Worm (Caenorhabditis elegans): ENCODE data around the gene C42D4.19.

The C42D4.19 gene

ce11 chrIV:7195734-7196133 is 20.3 kb downstream of the C42D4.19 start, which contains the start of gene best-16 (continued):
- TF ChIP-seq B0035.1 (tag; optimal IDR thresholded peaks at IDR 0.05) (no peak), ceh-40 (GFP tag; IDR thresholded peaks at IDR 0.05) (no peak)

ce11 chrIV:7196853-7197252 is 21.4 kb downstream of the C42D4.19 start, which contains the start of gene unc-8:
Gene unc-8 (plus strand): TSS chrIV:7197153.
- no peak for TF ChIP-seq F57C9.4 (tag; optimal IDR thresholded peaks at IDR 0.05)
- TF ChIP-seq mxl-1 (tag; optimal IDR thresholded peaks at IDR 0.05): no peak
- no peak for TF ChIP-seq ztf-25 (GFP tag; IDR thresholded peaks at IDR 0.05)
- TF ChIP-seq egrh-3 (GFP tag; IDR thresholded peaks at IDR 0.05): no peak
- no peak for TF ChIP-seq chd-7 (tag; optimal IDR thresholded peaks at IDR 0.05)
- TF ChIP-seq gei-17 (GFP tag; optimal IDR thresholded peaks at IDR 0.05): no peak
- no peak for TF ChIP-seq pha-4 (tag; optimal IDR thresholded peaks at IDR 0.05)
- no peak for TF ChIP-seq cebp-1 (GFP tag; IDR thresholded peaks at IDR 0.05)
- TF ChIP-seq cebp-1 (tag; optimal IDR thresholded peaks at IDR 0.05): no peak
- no peak for TF ChIP-seq ztf-3 (GFP tag; optimal IDR thresholded peaks at IDR 0.05)
- no peak for TF ChIP-seq nhr-120 (GFP tag; IDR thresholded peaks at IDR 0.05)
- no peak for TF ChIP-seq xnd-1 (tag; optimal IDR thresholded peaks at IDR 0.05)
- TF ChIP-seq nhr-27 (tag; optimal IDR thresholded peaks at IDR 0.05): no peak
- no peak for TF ChIP-seq athp-1 (tag; optimal IDR thresholded peaks at IDR 0.05)
- TF ChIP-seq F10E7.11 (tag; optimal IDR thresholded peaks at IDR 0.05): no peak
- no peak for TF ChIP-seq snpc-1.3 (tag; optimal IDR thresholded peaks at IDR 0.05; ENCODE audit: insufficient read depth)
- no peak for TF ChIP-seq dpff-1 (tag; optimal IDR thresholded peaks at IDR 0.05)

ce11 chrIV:7203696-7204095 is 28.2 kb downstream of the C42D4.19 start, which contains the start of gene R13A1.3:
Gene R13A1.3 (plus strand): TSS chrIV:7203996.
- TF ChIP-seq ceh-79 (tag; optimal IDR thresholded peaks at IDR 0.05) (no peak), ztf-25 (GFP tag; IDR thresholded peaks at IDR 0.05) (no peak), nhr-80 (tag; optimal IDR thresholded peaks at IDR 0.05) (no peak), F22D6.2 (tag; optimal IDR thresholded peaks at IDR 0.05) (no peak), nfya-2 (GFP tag; IDR thresholded peaks at IDR 0.05) (no peak), egl-18 (GFP tag; IDR thresholded peaks at IDR 0.05) (no peak), repo-1 (tag; optimal IDR thresholded peaks at IDR 0.05) (no peak), xnd-1 (tag; optimal IDR thresholded peaks at IDR 0.05) (no peak), mcd-1 (GFP tag; IDR thresholded peaks at IDR 0.05) (no peak), sdz-38 (tag; optimal IDR thresholded peaks at IDR 0.05) (no peak), dox-1 (GFP tag; IDR thresholded peaks at IDR 0.05) (no peak), ets-4 (GFP tag; optimal IDR thresholded peaks at IDR 0.05) (no peak), C17E4.6 (GFP tag; IDR thresholded peaks at IDR 0.05) (no peak), pbrm-1 (GFP tag; IDR thresholded peaks at IDR 0.05) (no peak), B0019.2 (GFP tag; conservative IDR thresholded peaks at IDR 0.05) (no peak), madf-6 (GFP tag; IDR thresholded peaks at IDR 0.05) (no peak)

- no peak for TF ChIP-seq tlf-1 (GFP tag; optimal IDR thresholded peaks at IDR 0.05)
- no peak for TF ChIP-seq F33H1.4 (GFP tag; IDR thresholded peaks at IDR 0.05)
- no peak for TF ChIP-seq nfya-2 (GFP tag; IDR thresholded peaks at IDR 0.05)
- TF ChIP-seq hsf-1 (GFP tag; IDR thresholded peaks at IDR 0.05): no peak
- no peak for TF ChIP-seq T07F8.4 (tag; optimal IDR thresholded peaks at IDR 0.05)
- no peak for TF ChIP-seq lin-35 (GFP tag; optimal IDR thresholded peaks at IDR 0.05)
- no peak for TF ChIP-seq Y56A3A.18 (GFP tag; IDR thresholded peaks at IDR 0.05)
- no peak for TF ChIP-seq pha-4 (tag; optimal IDR thresholded peaks at IDR 0.05)
- TF ChIP-seq unc-62 (GFP tag; optimal IDR thresholded peaks at IDR 0.05): no peak
- no peak for TF ChIP-seq nfyb-1 (GFP tag; IDR thresholded peaks at IDR 0.05)
- TF ChIP-seq rcor-1 (GFP tag; IDR thresholded peaks at IDR 0.05): no peak
- TF ChIP-seq atf-7 (tag; optimal IDR thresholded peaks at IDR 0.05): no peak
- no peak for TF ChIP-seq nhr-179 (tag; optimal IDR thresholded peaks at IDR 0.05)
- TF ChIP-seq hmg-1.2 (GFP tag; IDR thresholded peaks at IDR 0.05): no peak
- no peak for TF ChIP-seq rec-8 (tag; optimal IDR thresholded peaks at IDR 0.05)
- no peak for TF ChIP-seq ama-1 (optimal IDR thresholded peaks at IDR 0.05)
- TF ChIP-seq ama-1 (GFP tag; optimal IDR thresholded peaks at IDR 0.05): no peak
Measured at ce11 chrIV:7205969-7206368, 30.5 kb downstream of the C42D4.19 start, which contains the start of gene kcc-1. Gene kcc-1 (plus strand): TSS chrIV:7206269.
